Worm (Caenorhabditis elegans): ENCODE data around the gene T12G3.6.

DNA sequence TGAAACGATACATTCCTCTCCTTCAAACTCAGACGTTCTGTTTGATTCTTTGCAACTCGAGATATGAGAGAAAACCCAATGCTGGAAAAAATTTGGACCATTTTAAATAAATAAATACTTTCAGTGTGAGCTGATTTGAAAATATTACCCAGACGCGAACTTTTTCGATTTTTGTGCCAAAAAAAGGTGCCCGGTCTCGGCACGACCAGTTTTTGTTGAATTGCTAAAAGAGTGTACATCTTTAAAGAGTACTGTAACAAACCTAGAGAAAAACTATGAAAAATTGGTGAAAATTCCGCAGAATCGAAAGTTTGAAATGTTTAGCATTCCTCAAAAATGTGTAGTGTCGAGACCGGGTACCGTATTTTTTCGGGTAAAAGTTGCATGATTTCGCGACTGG is 30.2 kb upstream of the T12G3.6 start, which contains the start of gene K08E4.8:
- TF ChIP-seq nhr-237 (tag; optimal IDR thresholded peaks at IDR 0.05): no peak
- TF ChIP-seq nhr-77 (tag; optimal IDR thresholded peaks at IDR 0.05): no peak
- no peak for TF ChIP-seq elt-3 (tag; optimal IDR thresholded peaks at IDR 0.05)
- no peak for TF ChIP-seq unc-39 (tag; optimal IDR thresholded peaks at IDR 0.05)
- TF ChIP-seq ama-1 (optimal IDR thresholded peaks at IDR 0.05): no peak
- TF ChIP-seq nhr-10 (tag; optimal IDR thresholded peaks at IDR 0.05): no peak
- no peak for TF ChIP-seq snpc-4 (tag; optimal IDR thresholded peaks at IDR 0.05)
- no peak for TF ChIP-seq aly-2 (tag; optimal IDR thresholded peaks at IDR 0.05)

Data from whole organism, L2 larva.